Worm (Caenorhabditis elegans): ENCODE measurements around the gene dhp-2.

The dhp-2 gene

ce11 chrIV:9969081-9969480, 8.8 kb upstream of the dhp-2 start, which contains the start of the genes kin-5 and C47E12.11:
TSS of gene kin-5 (minus strand) at chrIV:9969181.
TSS of gene C47E12.11 (plus strand) at chrIV:9969400.
- no peak for TF ChIP-seq akir-1 (GFP tag; optimal IDR thresholded peaks at IDR 0.05)

ce11 chrIV:9972629-9973028, 5.3 kb upstream of the dhp-2 start, which contains the start of the genes C47E12.12 and C47E12.10:
TSS of gene C47E12.12 (minus strand) at chrIV:9972729.
TSS of gene C47E12.10 (plus strand) at chrIV:9972800.
- TF ChIP-seq snpc-3.4 (tag; optimal IDR thresholded peaks at IDR 0.05) (no peak), efl-1 (GFP tag; optimal IDR thresholded peaks at IDR 0.05) (no peak), attf-3 (GFP tag; conservative IDR thresholded peaks at IDR 0.05) (no peak), ztf-3 (GFP tag; optimal IDR thresholded peaks at IDR 0.05) (no peak), nfya-1 (tag; optimal IDR thresholded peaks at IDR 0.05; ENCODE audit: borderline replicate concordance, insufficient read depth) (no peak), Y53F4B.3 (GFP tag; IDR thresholded peaks at IDR 0.05) (no peak), tlf-1 (GFP tag; optimal IDR thresholded peaks at IDR 0.05) (no peak), D2030.7 (GFP tag; IDR thresholded peaks at IDR 0.05) (no peak), akir-1 (GFP tag; optimal IDR thresholded peaks at IDR 0.05) (no peak), rcor-1 (GFP tag; IDR thresholded peaks at IDR 0.05) (no peak), mxl-1 (tag; optimal IDR thresholded peaks at IDR 0.05) (no peak), B0035.1 (tag; optimal IDR thresholded peaks at IDR 0.05) (no peak), hlh-12 (tag; optimal IDR thresholded peaks at IDR 0.05) (no peak)

- TF ChIP-seq ztf-6 (GFP tag; IDR thresholded peaks at IDR 0.05) (no peak), athp-1 (tag; optimal IDR thresholded peaks at IDR 0.05) (no peak), dox-1 (GFP tag; IDR thresholded peaks at IDR 0.05) (no peak), die-1 (tag; optimal IDR thresholded peaks at IDR 0.05) (no peak), Y95B8A.8 (GFP tag; IDR thresholded peaks at IDR 0.05) (no peak), ztf-26 (tag; optimal IDR thresholded peaks at IDR 0.05) (no peak), hsf-1 (GFP tag; IDR thresholded peaks at IDR 0.05) (no peak), mel-28 (tag; optimal IDR thresholded peaks at IDR 0.05; ENCODE audit: borderline replicate concordance) (no peak), madf-10 (tag; optimal IDR thresholded peaks at IDR 0.05) (no peak), F52B5.7 (tag; optimal IDR thresholded peaks at IDR 0.05) (no peak)
Measured at ce11 chrIV:9974392-9974791, 3.5 kb upstream of the dhp-2 start, which contains the start of gene C47E12.9. TSS of gene C47E12.9 (plus strand) at chrIV:9974692.

- TF ChIP-seq tlf-1 (GFP tag; optimal IDR thresholded peaks at IDR 0.05): no peak
- TF ChIP-seq xnd-1 (tag; optimal IDR thresholded peaks at IDR 0.05): no peak
- no peak for TF ChIP-seq F10E7.11 (tag; optimal IDR thresholded peaks at IDR 0.05)
- no peak for TF ChIP-seq aptf-3 (GFP tag; IDR thresholded peaks at IDR 0.05)
- no peak for TF ChIP-seq hsf-1 (GFP tag; IDR thresholded peaks at IDR 0.05)
- TF ChIP-seq Y56A3A.18 (GFP tag; IDR thresholded peaks at IDR 0.05): no peak
- TF ChIP-seq cebp-1 (GFP tag; IDR thresholded peaks at IDR 0.05): no peak
- no peak for TF ChIP-seq cebp-1 (tag; optimal IDR thresholded peaks at IDR 0.05)
- no peak for TF ChIP-seq efl-1 (GFP tag; optimal IDR thresholded peaks at IDR 0.05)
- TF ChIP-seq egl-18 (GFP tag; IDR thresholded peaks at IDR 0.05): no peak
- TF ChIP-seq attf-5 (GFP tag; optimal IDR thresholded peaks at IDR 0.05): no peak
- no peak for TF ChIP-seq somi-1 (GFP tag; optimal IDR thresholded peaks at IDR 0.05)
- TF ChIP-seq fkh-3 (tag; optimal IDR thresholded peaks at IDR 0.05): no peak
- no peak for TF ChIP-seq K11D2.4 (GFP tag; IDR thresholded peaks at IDR 0.05)
Measured at ce11 chrIV:9976284-9976683, 1.6 kb upstream of the dhp-2 start, which contains the start of gene C47E12.14. TSS of gene C47E12.14 (minus strand) at chrIV:9976384.
